In genomic region chrV:3992334-3992733, ce11 we compare ENCODE assay signal across 2 worm cellular contexts.
TF ChIP-seq lines count a peak whose summit lies in the region.

No protein-coding gene starts in this region.

TF ChIP-seq in whole organism, L1 larva, 84 proteins besides CTCF, POLR2A, EP300 and RAD21:
- TF ChIP-seq elt-3 (tag; optimal IDR thresholded peaks at IDR 0.05; lab: Kevin White, UChicago) (peak in 1 of 6 experiments; percentile 37), nhr-20 (tag; optimal IDR thresholded peaks at IDR 0.05; lab: Kevin White, UChicago) (peak; percentile 56), lir-3 (tag; optimal IDR thresholded peaks at IDR 0.05; lab: Kevin White, UChicago; ENCODE audit: poor library complexity) (no peak), nhr-71 (tag; optimal IDR thresholded peaks at IDR 0.05; lab: Kevin White, UChicago) (peak; percentile 47), efl-3 (GFP tag; optimal IDR thresholded peaks at IDR 0.05; lab: Kevin White, UChicago) (no peak), alr-1 (tag; optimal IDR thresholded peaks at IDR 0.05; lab: Kevin White, UChicago; ENCODE audit: borderline replicate concordance) (no peak), ceh-8 (GFP tag; optimal IDR thresholded peaks at IDR 0.05; lab: Kevin White, UChicago) (no peak), efl-1 (optimal IDR thresholded peaks at IDR 0.05; lab: Kevin White, UChicago) (no peak), efl-1 (GFP tag; optimal IDR thresholded peaks at IDR 0.05 in 1 of 2; lab: Kevin White, UChicago) (peak in 1 of 2 experiments; percentile 56), lsy-2 (tag; optimal IDR thresholded peaks at IDR 0.05; lab: Kevin White, UChicago) (no peak), unc-62 (GFP tag; optimal IDR thresholded peaks at IDR 0.05; lab: Kevin White, UChicago) (no peak), hpl-2 (GFP tag; optimal IDR thresholded peaks at IDR 0.05; lab: Kevin White, UChicago) (no peak), Y116A8C.19 (tag; optimal IDR thresholded peaks at IDR 0.05; lab: Kevin White, UChicago; ENCODE audit: borderline replicate concordance) (no peak), nhr-76 (tag; optimal IDR thresholded peaks at IDR 0.05; lab: Kevin White, UChicago) (no peak), mep-1 (tag; optimal IDR thresholded peaks at IDR 0.05; lab: Kevin White, UChicago) (no peak), zip-4 (GFP tag; optimal IDR thresholded peaks at IDR 0.05; lab: Kevin White, UChicago) (no peak), xbp-1 (tag; optimal IDR thresholded peaks at IDR 0.05; lab: Kevin White, UChicago) (no peak), rnt-1 (tag; optimal IDR thresholded peaks at IDR 0.05; lab: Kevin White, UChicago) (no peak), tbx-2 (tag; optimal IDR thresholded peaks at IDR 0.05; lab: Kevin White, UChicago) (peak; percentile 21), nhr-85 (tag; lab: Kevin White, UChicago) (peak; percentile 86), nhr-11 (tag; optimal IDR thresholded peaks at IDR 0.05; lab: Kevin White, UChicago) (no peak), hlh-17 (GFP tag; optimal IDR thresholded peaks at IDR 0.05; lab: Kevin White, UChicago; ENCODE audit: borderline replicate concordance) (no peak), mab-9 (GFP tag; IDR thresholded peaks at IDR 0.05; lab: Robert Waterston, UW) (no peak), ceh-63 (GFP tag; optimal IDR thresholded peaks at IDR 0.05; lab: Kevin White, UChicago) (no peak), grh-1 (GFP tag; IDR thresholded peaks at IDR 0.05; lab: Robert Waterston, UW) (peak; percentile 58), mdl-1 (tag; optimal IDR thresholded peaks at IDR 0.05; lab: Kevin White, UChicago) (no peak), egl-27 (tag; optimal IDR thresholded peaks at IDR 0.05; lab: Kevin White, UChicago) (no peak), lin-14 (GFP tag; optimal IDR thresholded peaks at IDR 0.05; lab: Kevin White, UChicago) (no peak), fos-1 (tag; optimal IDR thresholded peaks at IDR 0.05; lab: Kevin White, UChicago) (no peak), egl-13 (tag; optimal IDR thresholded peaks at IDR 0.05; lab: Kevin White, UChicago) (no peak), aly-2 (tag; optimal IDR thresholded peaks at IDR 0.05; lab: Kevin White, UChicago) (no peak), irx-1 (tag; optimal IDR thresholded peaks at IDR 0.05; lab: Kevin White, UChicago) (no peak), lin-35 (GFP tag; optimal IDR thresholded peaks at IDR 0.05; lab: Kevin White, UChicago) (peak in 1 of 2 experiments; percentile 48), tlp-1 (tag; optimal IDR thresholded peaks at IDR 0.05; lab: Kevin White, UChicago) (no peak), ceh-82 (tag; optimal IDR thresholded peaks at IDR 0.05; lab: Kevin White, UChicago) (no peak), nhr-237 (tag; optimal IDR thresholded peaks at IDR 0.05; lab: Kevin White, UChicago) (no peak), nhr-90 (tag; optimal IDR thresholded peaks at IDR 0.05; lab: Kevin White, UChicago; ENCODE audit: poor library complexity) (peak; percentile 2), ces-1 (GFP tag; optimal IDR thresholded peaks at IDR 0.05; lab: Kevin White, UChicago) (no peak), elt-2 (tag; optimal IDR thresholded peaks at IDR 0.05; lab: Kevin White, UChicago) (no peak)

TF ChIP-seq in whole organism, L4 larva, 104 proteins besides CTCF, POLR2A, EP300 and RAD21:
- peak; percentile 1 for TF ChIP-seq T20F7.1 (GFP tag; optimal IDR thresholded peaks at IDR 0.05; lab: Kevin White, UChicago)
- peak; percentile 63 for TF ChIP-seq aha-1 (tag; lab: Kevin White, UChicago)
- TF ChIP-seq nhr-11 (tag; optimal IDR thresholded peaks at IDR 0.05; lab: Kevin White, UChicago), result no peak

Comparison
In these comparisons a context has a peak if more than half of its experiments do, and no peak if none do; other contexts are left out.
1. Of the 29 proteins assayed by ChIP-seq in both whole organism, L4 larva and whole organism, L1 larva: peak only in whole organism, L4 larva: aha-1; only in whole organism, L1 larva: none; in both: none; in neither: 28.